Fruit fly (Drosophila melanogaster): Measurements from ENCODE around the gene CG13994.
A peak's percentile ranks its signal among the peaks of the same experiment; 100 is the strongest.

Gene CG13994

DNA sequence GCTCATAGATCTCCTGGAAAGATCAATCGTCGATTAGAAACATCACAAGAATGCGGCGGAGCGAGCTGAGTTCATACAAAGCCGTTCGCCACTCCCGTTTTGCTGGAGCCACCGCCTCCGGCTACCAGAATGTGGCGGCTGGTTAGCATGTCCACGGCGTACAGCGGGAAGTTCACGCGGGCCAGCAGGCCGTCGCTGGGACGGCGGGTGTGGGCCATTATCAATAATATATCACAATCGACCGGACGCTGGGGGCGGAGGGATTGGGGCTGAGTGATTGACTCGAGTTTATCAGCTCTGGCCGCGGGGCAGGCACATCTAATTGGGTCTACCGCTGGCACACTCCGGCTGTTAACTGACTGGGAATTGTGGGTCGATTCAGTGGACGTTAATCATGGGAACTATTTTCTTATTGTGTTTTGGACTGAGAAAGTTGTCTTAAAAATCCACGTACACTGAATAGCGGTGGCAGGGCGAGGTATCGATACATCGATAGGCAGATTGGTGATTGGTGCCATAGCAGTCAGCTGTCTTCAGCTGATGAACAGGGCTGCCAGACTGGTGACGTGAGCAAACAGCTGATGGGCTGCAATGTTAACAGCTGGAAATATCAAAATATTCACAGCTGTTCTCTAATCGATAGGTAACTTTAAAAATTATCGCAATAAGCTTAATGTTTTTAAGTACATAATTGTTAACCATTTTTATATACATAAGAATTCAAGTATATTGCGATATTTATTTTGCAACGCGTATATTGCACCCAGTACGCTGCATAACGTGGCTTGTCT is 35.9 kb downstream of the CG13994 start, which contains the start of gene CG9175 (continued):
- peak; percentile 87 for TF ChIP-seq CG14860 (GFP tag; IDR thresholded peaks at IDR 0.05; ENCODE audit: partially characterized antibody)
- TF ChIP-seq CG4854 (GFP tag; optimal IDR thresholded peaks at IDR 0.05), result peak; percentile 14
- no peak for TF ChIP-seq CG4707 (GFP tag; optimal IDR thresholded peaks at IDR 0.05)
- no peak for TF ChIP-seq grn (GFP tag; optimal IDR thresholded peaks at IDR 0.05)
- TF ChIP-seq sug (tag; optimal IDR thresholded peaks at IDR 0.05), result peak; percentile 62
- no peak for TF ChIP-seq sim (GFP tag; IDR thresholded peaks at IDR 0.05)
- TF ChIP-seq Spps (tag; optimal IDR thresholded peaks at IDR 0.05), result peak; percentile 7
- no peak for TF ChIP-seq wdn (GFP tag; IDR thresholded peaks at IDR 0.05)
- TF ChIP-seq pnt (GFP tag; optimal IDR thresholded peaks at IDR 0.05), result peak; percentile 12
- peak; percentile 74 for TF ChIP-seq sob (GFP tag; IDR thresholded peaks at IDR 0.05)
- TF ChIP-seq E2f2 (GFP tag; IDR thresholded peaks at IDR 0.05), result peak; percentile 55; the same call in 1 of the 2 replicates
- TF ChIP-seq Asciz (GFP tag; optimal IDR thresholded peaks at IDR 0.05), result no peak
- peak; percentile 82 for TF ChIP-seq Ets97D (GFP tag; optimal IDR thresholded peaks at IDR 0.05)
- TF ChIP-seq CG32772 (GFP tag; IDR thresholded peaks at IDR 0.05), result no peak
- no peak for TF ChIP-seq CG10565 (GFP tag; optimal IDR thresholded peaks at IDR 0.05)
- TF ChIP-seq vnd (GFP tag; IDR thresholded peaks at IDR 0.05; ENCODE audit: partially characterized antibody), result peak; percentile 87
- TF ChIP-seq zfh1 (GFP tag; IDR thresholded peaks at IDR 0.05), result peak; percentile 4; the same call in 1 of the 3 replicates
- TF ChIP-seq gem (tag; optimal IDR thresholded peaks at IDR 0.05), result peak; percentile 4
- TF ChIP-seq D19B (GFP tag; optimal IDR thresholded peaks at IDR 0.05), result no peak
- TF ChIP-seq Deaf1 (tag; optimal IDR thresholded peaks at IDR 0.05), result peak; percentile 29
- 0 out of 3 replicates have a peak, but pooled peaks have one; percentile 58 for TF ChIP-seq CG11456 (GFP tag; IDR thresholded peaks at IDR 0.05)
- TF ChIP-seq CG8924 (tag; optimal IDR thresholded peaks at IDR 0.05), result peak; percentile 72
- TF ChIP-seq maf-S (GFP tag; optimal IDR thresholded peaks at IDR 0.05), result no peak
- TF ChIP-seq CG10366 (GFP tag; IDR thresholded peaks at IDR 0.05), result no peak; the same call in 1 of the 2 replicates
- no peak for TF ChIP-seq corto (GFP tag; optimal IDR thresholded peaks at IDR 0.05)
- TF ChIP-seq C15 (GFP tag; IDR thresholded peaks at IDR 0.05), result no peak
- TF ChIP-seq Dbx (GFP tag; IDR thresholded peaks at IDR 0.05), result peak; percentile 56; the same call in 2 of the 3 replicates
- peak; percentile 89 for TF ChIP-seq CHES-1-like (GFP tag; optimal IDR thresholded peaks at IDR 0.05)
- peak; percentile 60 for TF ChIP-seq CG34376 (GFP tag; optimal IDR thresholded peaks at IDR 0.05)
- TF ChIP-seq lilli (GFP tag; optimal IDR thresholded peaks at IDR 0.05), result peak; percentile 41
- TF ChIP-seq klu (GFP tag; IDR thresholded peaks at IDR 0.05), result no peak
- TF ChIP-seq CG17568 (GFP tag; optimal IDR thresholded peaks at IDR 0.05), result no peak
- TF ChIP-seq nmo (GFP tag; optimal IDR thresholded peaks at IDR 0.05), result peak; percentile 67
- TF ChIP-seq CG12071 (GFP tag; optimal IDR thresholded peaks at IDR 0.05), result peak; percentile 18
- TF ChIP-seq CG15269 (tag; optimal IDR thresholded peaks at IDR 0.05), result no peak
- no peak for TF ChIP-seq Oli (tag; optimal IDR thresholded peaks at IDR 0.05)
- peak; percentile 74 for TF ChIP-seq CG17829 (tag; optimal IDR thresholded peaks at IDR 0.05)
- no peak for TF ChIP-seq Hr39 (optimal IDR thresholded peaks at IDR 0.05)
- no peak for TF ChIP-seq CG31224 (GFP tag; IDR thresholded peaks at IDR 0.05)
- peak; percentile 73 for TF ChIP-seq Sin3A (optimal IDR thresholded peaks at IDR 0.05)
- no peak for TF ChIP-seq CG18476 (GFP tag; optimal IDR thresholded peaks at IDR 0.05)
- TF ChIP-seq CG12299 (tag; optimal IDR thresholded peaks at IDR 0.05), result no peak
- peak; percentile 33 for TF ChIP-seq Dek (tag; optimal IDR thresholded peaks at IDR 0.05)
- TF ChIP-seq CG15514 (GFP tag; optimal IDR thresholded peaks at IDR 0.05), result peak; percentile 81
- no peak for TF ChIP-seq H15 (GFP tag; IDR thresholded peaks at IDR 0.05)
- no peak for TF ChIP-seq hkb (optimal IDR thresholded peaks at IDR 0.05)
- no peak for TF ChIP-seq hkb (GFP tag; IDR thresholded peaks at IDR 0.05)
- TF ChIP-seq ind (GFP tag; optimal IDR thresholded peaks at IDR 0.05), result peak; percentile 7
- no peak for TF ChIP-seq CG7928 (GFP tag; optimal IDR thresholded peaks at IDR 0.05)
- no peak for TF ChIP-seq CTCF (GFP tag; optimal IDR thresholded peaks at IDR 0.05)
- TF ChIP-seq sens (GFP tag), result peak; percentile 83

All from whole organism, embryonic.